Fruit fly (Drosophila melanogaster) whole organism, pupa: ENCODE measurements around the gene SF1.

Experiments used
- CG14655 ChIP-seq: fragments of 200-800 bp; sonication (Bioruptor generic); optimal IDR thresholded peaks from 3 replicates; lab custom pipeline; 2017; ENCODE audit warnings: mild to moderate bottlenecking, missing biosample characterization, missing genetic modification reagents, missing genetic modification characterization
- CG15710 ChIP-seq: fragments of 200-800 bp; sonication (Bioruptor generic); optimal IDR thresholded peaks from 2 replicates; lab custom pipeline; 2018; ENCODE audit warnings: missing biosample characterization, mild to moderate bottlenecking, missing genetic modification characterization, moderate library complexity
- CG17806 ChIP-seq: fragments of 200-800 bp; sonication (Bioruptor generic); optimal IDR thresholded peaks from 2 replicates; lab custom pipeline; 2018; ENCODE audit warnings: missing biosample characterization, mild to moderate bottlenecking, missing genetic modification characterization, moderate library complexity
- CG34367 ChIP-seq: fragments of 200-800 bp; sonication (Bioruptor generic); optimal IDR thresholded peaks from 2 replicates; lab custom pipeline; 2018; ENCODE audit warnings: missing biosample characterization, mild to moderate bottlenecking, missing genetic modification characterization
- EcR ChIP-seq: fragments of 200-800 bp; sonication (Bioruptor generic); optimal IDR thresholded peaks from 3 replicates; lab custom pipeline; 2019; ENCODE audit warnings: missing biosample characterization, missing genetic modification characterization, mild to moderate bottlenecking, moderate library complexity, missing genetic modification reagents
- rn ChIP-seq: fragments of 200-800 bp; sonication (Bioruptor generic); IDR thresholded peaks from 2 replicates; pipeline ENCODE4 v1.3.6; 2022; ENCODE audit warnings: missing biosample characterization, missing genetic modification characterization

DNA sequence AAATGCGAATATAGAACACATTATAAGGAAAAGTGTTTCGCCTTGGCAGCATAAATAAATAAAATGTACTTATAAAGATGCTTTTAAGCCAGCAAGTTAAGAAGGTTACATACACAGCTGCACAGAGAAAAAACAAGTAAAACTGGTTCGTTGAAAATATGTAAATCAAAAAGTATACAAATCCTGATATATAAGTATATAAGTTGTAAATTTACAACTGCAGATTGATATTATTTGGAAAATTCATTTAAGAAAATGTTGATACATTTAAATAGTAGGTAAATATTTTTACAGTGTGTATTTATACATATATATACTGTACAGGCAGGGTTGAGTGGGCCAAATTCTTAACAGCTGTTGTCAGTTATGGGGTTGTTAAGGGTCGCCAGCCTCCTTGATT lies 24.6 kb downstream of the SF1 start:
- TF ChIP-seq EcR, result no peak
- TF ChIP-seq CG15710 (tag; lab: Kevin White, UChicago), result no peak
- no peak for TF ChIP-seq CG34367 (tag; lab: Kevin White, UChicago)
- TF ChIP-seq rn (GFP tag; lab: Robert Waterston, UW), result no peak
- no peak for TF ChIP-seq CG14655 (GFP tag; lab: Kevin White, UChicago)
- no peak for TF ChIP-seq CG17806 (tag; lab: Kevin White, UChicago)
